Worm (Caenorhabditis elegans) whole organism, L2 larva: ENCODE data around the gene srh-231.

Experiments
- C34F6.9 ChIP-seq: fragments of 150-350 bp; optimal IDR thresholded peaks from 2 replicates; lab custom pipeline; 2014; ENCODE audit warnings: missing biosample characterization, missing genetic modification characterization
- F13H6.1 ChIP-seq: sonication (generic microtip); optimal IDR thresholded peaks from 2 replicates; lab custom pipeline; 2016; ENCODE audit warnings: missing genetic modification characterization, missing compliant biosample characterization
- Y55F3AM.14 ChIP-seq: fragments of 200-800 bp; sonication (Bioruptor generic); optimal IDR thresholded peaks from 2 replicates; lab custom pipeline; 2018; ENCODE audit warnings: mild to moderate bottlenecking, missing genetic modification characterization, missing compliant biosample characterization
- ZK546.5 ChIP-seq: sonication (generic microtip); optimal IDR thresholded peaks from 2 replicates; lab custom pipeline; 2017; ENCODE audit warnings: missing biosample characterization, missing genetic modification characterization
- alr-1 ChIP-seq: fragments of 150-350 bp; optimal IDR thresholded peaks from 2 replicates; lab custom pipeline; 2014; ENCODE audit warnings: missing biosample characterization, missing genetic modification characterization
- blmp-1 ChIP-seq: sonication (generic microtip); optimal IDR thresholded peaks from 2 replicates; lab custom pipeline; 2017; ENCODE audit warnings: missing genetic modification characterization, mild to moderate bottlenecking, missing compliant biosample characterization, antibody characterized with exemption, moderate library complexity; ENCODE audit not compliant: insufficient read depth
- ceh-16 ChIP-seq: fragments of 150-350 bp; optimal IDR thresholded peaks from 2 replicates; lab custom pipeline; 2014; ENCODE audit warnings: missing biosample characterization, missing genetic modification characterization
- ceh-82 ChIP-seq: fragments of 150-350 bp; optimal IDR thresholded peaks from 2 replicates; lab custom pipeline; 2014; ENCODE audit warnings: missing biosample characterization, missing genetic modification characterization
- crh-2 ChIP-seq: sonication (generic microtip); optimal IDR thresholded peaks from 2 replicates; lab custom pipeline; 2017; ENCODE audit warnings: missing biosample characterization, missing genetic modification characterization
- dmd-4 ChIP-seq: sonication (generic microtip); optimal IDR thresholded peaks from 2 replicates; lab custom pipeline; 2017; ENCODE audit warnings: missing biosample characterization, missing genetic modification characterization
- elt-1 ChIP-seq: fragments of 150-350 bp; optimal IDR thresholded peaks from 2 replicates; lab custom pipeline; 2014; ENCODE audit warnings: missing biosample characterization, missing genetic modification characterization
- elt-3 ChIP-seq: sonication (generic microtip); optimal IDR thresholded peaks from 2 replicates; lab custom pipeline; 2017; ENCODE audit warnings: missing biosample characterization, missing genetic modification characterization
- fos-1 ChIP-seq: fragments of 150-350 bp; optimal IDR thresholded peaks from 2 replicates; lab custom pipeline; 2014; ENCODE audit warnings: missing biosample characterization, missing genetic modification characterization
- gmeb-1 ChIP-seq: fragments of 150-350 bp; optimal IDR thresholded peaks from 2 replicates; lab custom pipeline; 2014; ENCODE audit warnings: missing biosample characterization, missing genetic modification characterization
- lin-11 ChIP-seq: fragments of 150-350 bp; sonication (generic microtip); optimal IDR thresholded peaks from 2 replicates; lab custom pipeline; 2014; ENCODE audit warnings: missing biosample characterization, missing genetic modification characterization, inconsistent platforms, mixed read lengths
- lin-13 ChIP-seq: fragments of 150-350 bp; optimal IDR thresholded peaks from 2 replicates; lab custom pipeline; 2014; ENCODE audit warnings: missing biosample characterization, missing genetic modification reagents, missing genetic modification characterization
- lin-39 ChIP-seq: fragments of 150-350 bp; optimal IDR thresholded peaks from 2 replicates; lab custom pipeline; 2014; ENCODE audit warnings: missing biosample characterization, missing genetic modification reagents, missing genetic modification characterization
- lsy-2 ChIP-seq, 2 experiments: fragments of 150-350 bp in 1 of 2; sonication (generic microtip) in 1 of 2; optimal IDR thresholded peaks; 2 replicates each; lab custom pipeline; 2014 to 2017; ENCODE audit warnings: missing biosample characterization in 2 of 2, missing genetic modification characterization in 2 of 2
- mab-5 ChIP-seq: fragments of 150-350 bp; optimal IDR thresholded peaks from 2 replicates; lab custom pipeline; 2014; ENCODE audit warnings: missing biosample characterization, missing genetic modification characterization
- mdl-1 ChIP-seq, 2 experiments: fragments of 150-350 bp in 1 of 2; sonication (generic microtip) in 1 of 2; optimal IDR thresholded peaks; 2 replicates each; lab custom pipeline; 2017; ENCODE audit warnings: missing biosample characterization in 2 of 2, missing genetic modification characterization in 2 of 2
- nhr-10 ChIP-seq: sonication (generic microtip); optimal IDR thresholded peaks from 2 replicates; lab custom pipeline; 2017; ENCODE audit warnings: missing biosample characterization, missing genetic modification characterization
- nhr-129 ChIP-seq: fragments of 150-350 bp; optimal IDR thresholded peaks from 2 replicates; lab custom pipeline; 2014; ENCODE audit warnings: missing biosample characterization, missing genetic modification characterization
- nhr-21 ChIP-seq: fragments of 150-350 bp; optimal IDR thresholded peaks from 2 replicates; lab custom pipeline; 2014; ENCODE audit warnings: missing biosample characterization, missing genetic modification characterization
- nhr-23 ChIP-seq: fragments of 150-350 bp; optimal IDR thresholded peaks from 2 replicates; lab custom pipeline; 2014; ENCODE audit warnings: missing biosample characterization, missing genetic modification reagents, missing genetic modification characterization
- nhr-237 ChIP-seq: fragments of 150-350 bp; optimal IDR thresholded peaks from 2 replicates; lab custom pipeline; 2014; ENCODE audit warnings: missing biosample characterization, missing genetic modification characterization
- nhr-77 ChIP-seq: fragments of 150-350 bp; optimal IDR thresholded peaks from 2 replicates; lab custom pipeline; 2014; ENCODE audit warnings: missing biosample characterization, missing genetic modification characterization
- sem-4 ChIP-seq: fragments of 150-350 bp; optimal IDR thresholded peaks from 2 replicates; lab custom pipeline; 2014; ENCODE audit warnings: missing biosample characterization, missing genetic modification reagents, missing genetic modification characterization
- sma-3 ChIP-seq: sonication (generic microtip); optimal IDR thresholded peaks from 2 replicates; lab custom pipeline; 2016; ENCODE audit warnings: missing genetic modification reagents, missing genetic modification characterization, missing compliant biosample characterization
- snpc-4 ChIP-seq: fragments of 150-350 bp; optimal IDR thresholded peaks from 2 replicates; lab custom pipeline; 2014; ENCODE audit warnings: missing biosample characterization, missing genetic modification characterization
- unc-39 ChIP-seq: fragments of 150-350 bp; optimal IDR thresholded peaks from 2 replicates; lab custom pipeline; 2014; ENCODE audit warnings: missing biosample characterization, missing genetic modification characterization
- unc-55 ChIP-seq: fragments of 150-350 bp; sonication (generic microtip); optimal IDR thresholded peaks from 3 replicates; lab custom pipeline; 2014; ENCODE audit warnings: missing biosample characterization, missing genetic modification reagents, missing genetic modification characterization
- unc-62 ChIP-seq: fragments of 150-350 bp; optimal IDR thresholded peaks from 2 replicates; lab custom pipeline; 2014; ENCODE audit warnings: missing biosample characterization, missing genetic modification reagents, missing genetic modification characterization
- zag-1 ChIP-seq: fragments of 150-350 bp; optimal IDR thresholded peaks from 2 replicates; lab custom pipeline; 2014; ENCODE audit warnings: missing biosample characterization, missing genetic modification characterization
- ztf-1 ChIP-seq: fragments of 200-800 bp; sonication (Bioruptor generic); conservative IDR thresholded peaks from 2 replicates; pipeline ENCODE4 v1.3.6; 2022; ENCODE audit warnings: missing genetic modification characterization, missing compliant biosample characterization
- ztf-11 ChIP-seq: sonication (generic microtip); optimal IDR thresholded peaks from 2 replicates; lab custom pipeline; 2017; ENCODE audit warnings: missing biosample characterization, missing genetic modification characterization

The srh-231 gene

ce11 chrV:7328092-7328491 is 23.9 kb downstream of the srh-231 start, which contains the start of gene clec-7:
TSS of gene clec-7 (plus strand) at chrV:7328392.
- TF ChIP-seq nhr-237 (no peak), F13H6.1 (no peak), elt-3 (tag; lab: Kevin White, UChicago) (no peak), sma-3 (no peak), crh-2 (tag; lab: Kevin White, UChicago) (no peak), ceh-82 (tag; lab: Kevin White, UChicago) (no peak), blmp-1 (tag; lab: Kevin White, UChicago) (no peak), lin-11 (tag; lab: Kevin White, UChicago) (no peak), C34F6.9 (tag; lab: Kevin White, UChicago) (no peak), ztf-1 (GFP tag; lab: Robert Waterston, UW) (no peak), nhr-23 (no peak)
- TF ChIP-seq, all 48 proteins: peak for 0

ce11 chrV:7326928-7327327 is 25.1 kb downstream of the srh-231 start, which contains the start of gene F10G2.4:
TSS of gene F10G2.4 (plus strand) at chrV:7327228.
- TF ChIP-seq mab-5 (tag; lab: Kevin White, UChicago), result no peak
- TF ChIP-seq, all 48 proteins: peak for 0

- TF ChIP-seq Y55F3AM.14 (GFP tag; lab: Kevin White, UChicago), result no peak
Measured at ce11 chrV:7325285-7325684, 26.8 kb downstream of the srh-231 start, which contains the start of gene srx-92. TSS of gene srx-92 (minus strand) at chrV:7325385.

DNA sequence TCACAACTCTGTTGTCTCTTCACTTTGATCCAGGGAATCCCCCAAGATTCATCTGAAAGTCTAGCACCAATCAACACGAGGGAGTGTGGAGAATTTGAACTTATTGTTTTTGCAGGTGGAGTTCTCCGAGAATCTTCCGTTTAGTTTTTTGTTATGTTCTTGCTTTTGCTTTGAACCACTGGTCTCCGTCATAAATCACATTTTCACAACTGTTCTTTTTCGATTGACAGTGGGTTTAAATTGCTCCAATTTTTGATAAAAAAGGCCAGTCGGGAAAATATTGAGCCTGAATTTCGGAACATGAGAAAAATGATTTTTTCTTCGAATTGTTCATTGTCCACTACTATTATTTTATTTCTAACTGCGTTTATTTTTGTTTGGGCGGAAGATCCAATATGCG is 30.1 kb downstream of the srh-231 start, which contains the start of gene F10G2.10:
Gene F10G2.10 (plus strand): TSS at position 301 of the 400 bp plus-strand sequence.
- TF ChIP-seq unc-62 (no peak), lsy-2 (tag; optimal IDR thresholded peaks at IDR 0.05; lab: Kevin White, UChicago) (no peak), snpc-4 (tag; lab: Kevin White, UChicago) (no peak), gmeb-1 (tag; lab: Kevin White, UChicago) (no peak), fos-1 (no peak), elt-1 (no peak), ztf-11 (no peak), alr-1 (tag; lab: Kevin White, UChicago) (no peak)

- TF ChIP-seq nhr-10 (no peak), unc-39 (tag; lab: Kevin White, UChicago) (no peak), ztf-1 (GFP tag; lab: Robert Waterston, UW) (no peak), lin-13 (no peak), lsy-2 (tag; optimal IDR thresholded peaks at IDR 0.05; lab: Kevin White, UChicago) (no peak), nhr-21 (tag; lab: Kevin White, UChicago) (no peak)
Measured at ce11 chrV:7320909-7321308, 31.1 kb downstream of the srh-231 start, which contains the start of gene lmd-4. TSS of gene lmd-4 (minus strand) at chrV:7321009.

DNA sequence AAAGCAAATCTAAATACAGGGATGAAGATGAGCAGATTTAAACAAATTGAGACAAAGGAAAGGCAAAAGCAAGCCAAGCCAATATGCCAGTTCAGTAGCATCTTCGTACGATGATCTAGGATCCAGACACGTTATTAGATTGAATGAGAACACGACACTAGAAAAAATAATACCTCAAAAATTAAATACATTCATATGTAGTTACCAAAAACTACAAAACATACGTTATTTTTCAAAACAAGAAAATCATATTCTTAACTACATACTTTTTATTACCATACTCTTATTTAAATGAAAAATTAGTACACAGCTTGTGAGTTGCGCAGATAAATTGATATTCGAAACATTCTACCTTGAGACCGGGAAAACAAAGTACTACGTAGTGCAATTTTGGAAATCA is 38.8 kb downstream of the srh-231 start, which contains the start of gene srx-6:
Gene srx-6 (minus strand): TSS at position 101 of the 400 bp plus-strand sequence.
- TF ChIP-seq nhr-10 (no peak), nhr-21 (tag; lab: Kevin White, UChicago) (no peak), nhr-129 (tag; lab: Kevin White, UChicago) (no peak), gmeb-1 (tag; lab: Kevin White, UChicago) (no peak), blmp-1 (tag; lab: Kevin White, UChicago) (no peak), lin-11 (tag; lab: Kevin White, UChicago) (no peak), nhr-23 (no peak), alr-1 (tag; lab: Kevin White, UChicago) (no peak), lin-13 (no peak), nhr-77 (tag; lab: Kevin White, UChicago) (no peak), zag-1 (tag; lab: Kevin White, UChicago) (no peak), dmd-4 (tag; lab: Kevin White, UChicago) (no peak), unc-55 (GFP tag; lab: Kevin White, UChicago) (no peak), crh-2 (tag; lab: Kevin White, UChicago) (no peak), unc-39 (tag; lab: Kevin White, UChicago) (no peak)

ce11 chrV:7307089-7307488 is 44.9 kb downstream of the srh-231 start, which contains the start of gene F07G11.1:
TSS of gene F07G11.1 (plus strand) at chrV:7307389.
- TF ChIP-seq mdl-1 (tag; optimal IDR thresholded peaks at IDR 0.05; lab: Kevin White, UChicago) (no peak), nhr-23 (no peak), ztf-1 (GFP tag; lab: Robert Waterston, UW) (no peak), ceh-16 (tag; lab: Kevin White, UChicago) (no peak), unc-55 (GFP tag; lab: Kevin White, UChicago) (no peak), zag-1 (tag; lab: Kevin White, UChicago) (no peak), lin-39 (tag; lab: Kevin White, UChicago) (no peak), nhr-10 (no peak), unc-62 (no peak), lin-11 (tag; lab: Kevin White, UChicago) (no peak), ZK546.5 (no peak), nhr-21 (tag; lab: Kevin White, UChicago) (no peak), sem-4 (tag; lab: Kevin White, UChicago) (no peak)
